Fruit fly (Drosophila melanogaster) whole organism, embryonic: ENCODE measurements around the gene Jhbp13.
A peak's percentile ranks its signal among the peaks of the same experiment; 100 is the strongest.

ENCODE experiments used
- B-H2 ChIP-seq: fragments of 200-800 bp; sonication (Bioruptor generic); optimal IDR thresholded peaks from 2 replicates; lab custom pipeline; 2018; ENCODE audit warnings: missing biosample characterization, mild to moderate bottlenecking, missing genetic modification characterization
- Blimp-1 ChIP-seq: fragments of 200-800 bp; sonication (Bioruptor generic); optimal IDR thresholded peaks from 3 replicates; lab custom pipeline; 2018; ENCODE audit warnings: missing biosample characterization, missing genetic modification characterization, mild to moderate bottlenecking, moderate library complexity, missing genetic modification reagents
- CG10274 ChIP-seq: fragments of 200-800 bp; sonication (Bioruptor generic); optimal IDR thresholded peaks from 3 replicates; lab custom pipeline; 2017; ENCODE audit warnings: missing biosample characterization, mild to moderate bottlenecking, missing genetic modification characterization
- CG10543 ChIP-seq: fragments of 200-800 bp; sonication (Bioruptor generic); optimal IDR thresholded peaks from 3 replicates; lab custom pipeline; 2017; ENCODE audit warnings: missing biosample characterization, mild to moderate bottlenecking, missing genetic modification characterization, moderate library complexity
- CG12659 ChIP-seq: fragments of 200-800 bp; sonication (Bioruptor generic); optimal IDR thresholded peaks from 3 replicates; lab custom pipeline; 2017; ENCODE audit warnings: mild to moderate bottlenecking, missing biosample characterization, missing genetic modification reagents, missing genetic modification characterization
- CG14014 ChIP-seq: fragments of 200-800 bp; sonication (Bioruptor generic); IDR thresholded peaks from 2 replicates; pipeline ENCODE4 v1.3.6; 2022; ENCODE audit warnings: missing biosample characterization, missing genetic modification characterization
- CG15514 ChIP-seq: fragments of 200-800 bp; sonication (Bioruptor generic); optimal IDR thresholded peaks from 3 replicates; lab custom pipeline; 2017; ENCODE audit warnings: missing biosample characterization, missing genetic modification characterization, mild to moderate bottlenecking, moderate library complexity, missing genetic modification reagents
- CG1602 ChIP-seq: fragments of 200-800 bp; sonication (Bioruptor generic); optimal IDR thresholded peaks from 3 replicates; lab custom pipeline; 2016; ENCODE audit warnings: missing biosample characterization, missing genetic modification characterization
- CG16813 ChIP-seq: fragments of 200-800 bp; sonication (Bioruptor generic); IDR thresholded peaks from 3 replicates; pipeline ENCODE4 v1.3.6; 2022; ENCODE audit warnings: missing biosample characterization, missing genetic modification characterization; ENCODE audit not compliant: partially characterized antibody
- CG18011 ChIP-seq: fragments of 200-800 bp; sonication (Bioruptor generic); optimal IDR thresholded peaks from 2 replicates; lab custom pipeline; 2017; ENCODE audit warnings: missing biosample characterization, missing genetic modification characterization, mild to moderate bottlenecking, moderate library complexity, missing genotype
- CG2678 ChIP-seq: fragments of 200-800 bp; sonication (Bioruptor generic); optimal IDR thresholded peaks from 3 replicates; lab custom pipeline; 2019; ENCODE audit warnings: missing biosample characterization, mild to moderate bottlenecking, missing genetic modification characterization, moderate library complexity
- CG33557 ChIP-seq: fragments of 200-800 bp; sonication (Bioruptor generic); optimal IDR thresholded peaks from 2 replicates; lab custom pipeline; 2019; ENCODE audit warnings: missing biosample characterization, mild to moderate bottlenecking, missing genetic modification characterization, moderate library complexity
- CG34376 ChIP-seq: fragments of 200-800 bp; sonication (Bioruptor generic); optimal IDR thresholded peaks from 2 replicates; lab custom pipeline; 2018; ENCODE audit warnings: missing biosample characterization, mild to moderate bottlenecking, missing genetic modification characterization
- CG3838 ChIP-seq: fragments of 200-800 bp; sonication (Bioruptor generic); optimal IDR thresholded peaks from 3 replicates; lab custom pipeline; 2016; ENCODE audit warnings: missing biosample characterization, missing genetic modification characterization
- CG7372 ChIP-seq: fragments of 200-800 bp; sonication (Bioruptor generic); IDR thresholded peaks from 2 replicates; pipeline ENCODE4 v1.3.6; 2022; ENCODE audit warnings: missing biosample characterization, missing genetic modification characterization
- CG8478 ChIP-seq: fragments of >200 bp; optimal IDR thresholded peaks from 2 replicates; lab custom pipeline; 2018
- CG8924 ChIP-seq: fragments of 200-800 bp; optimal IDR thresholded peaks from 3 replicates; lab custom pipeline; 2019; ENCODE audit warnings: missing biosample characterization, mild to moderate bottlenecking, missing genetic modification characterization, moderate library complexity
- CG9727 ChIP-seq: fragments of 200-800 bp; sonication (Bioruptor generic); optimal IDR thresholded peaks from 3 replicates; lab custom pipeline; 2017; ENCODE audit warnings: missing biosample characterization, mild to moderate bottlenecking, missing genetic modification characterization
- Deaf1 ChIP-seq: fragments of 200-800 bp; optimal IDR thresholded peaks from 3 replicates; lab custom pipeline; 2019; ENCODE audit warnings: missing biosample characterization, mild to moderate bottlenecking, missing genetic modification characterization, moderate library complexity
- Dip2 ChIP-seq: fragments of 200-800 bp; sonication (Bioruptor generic); IDR thresholded peaks from 2 replicates; pipeline ENCODE4 v1.3.6; 2022; ENCODE audit warnings: missing biosample characterization, missing genetic modification characterization
- Drgx ChIP-seq: fragments of 200-800 bp; sonication (Bioruptor generic); IDR thresholded peaks from 2 replicates; pipeline ENCODE4 v1.3.6; 2022; ENCODE audit warnings: missing biosample characterization, missing genetic modification characterization
- Jarid2 ChIP-seq: fragments of 200-800 bp; sonication (Bioruptor generic); optimal IDR thresholded peaks from 3 replicates; lab custom pipeline; 2017; ENCODE audit warnings: mild to moderate bottlenecking, missing biosample characterization, missing genetic modification reagents, missing genetic modification characterization
- Lhr ChIP-seq: fragments of 200-800 bp; sonication (Bioruptor generic); optimal IDR thresholded peaks from 3 replicates; lab custom pipeline; 2017; ENCODE audit warnings: mild to moderate bottlenecking, missing biosample characterization, missing genetic modification reagents, missing genetic modification characterization
- MESR4 ChIP-seq: fragments of 200-800 bp; sonication (Bioruptor generic); optimal IDR thresholded peaks from 2 replicates; lab custom pipeline; 2018; ENCODE audit warnings: missing biosample characterization, mild to moderate bottlenecking, missing genetic modification characterization, moderate library complexity
- Scr ChIP-seq: fragments of 200-800 bp; sonication (Bioruptor generic); IDR thresholded peaks from 2 replicates; pipeline ENCODE4 v1.3.6; 2022; ENCODE audit warnings: missing biosample characterization, missing genetic modification characterization; ENCODE audit not compliant: partially characterized antibody
- Ssrp ChIP-seq: fragments of 200-800 bp; sonication (Bioruptor generic); optimal IDR thresholded peaks from 2 replicates; lab custom pipeline; 2018; ENCODE audit warnings: missing biosample characterization, mild to moderate bottlenecking, missing genetic modification characterization, moderate library complexity
- Xbp1 ChIP-seq: fragments of 200-800 bp; sonication (Bioruptor generic); optimal IDR thresholded peaks from 3 replicates; lab custom pipeline; 2016; ENCODE audit warnings: missing biosample characterization, mild to moderate bottlenecking, missing genetic modification characterization
- ato ChIP-seq: fragments of 200-800 bp; sonication (Bioruptor generic); IDR thresholded peaks from 2 replicates; pipeline ENCODE4 v1.3.6; 2022; ENCODE audit warnings: missing biosample characterization, missing genetic modification characterization; ENCODE audit not compliant: partially characterized antibody
- caup ChIP-seq: fragments of 200-800 bp; sonication (Bioruptor generic); optimal IDR thresholded peaks from 3 replicates; lab custom pipeline; 2017; ENCODE audit warnings: missing biosample characterization, mild to moderate bottlenecking, missing genetic modification characterization, moderate library complexity; ENCODE audit not compliant: severe bottlenecking
- chm ChIP-seq: fragments of 200-800 bp; sonication (Bioruptor generic); IDR thresholded peaks from 2 replicates; pipeline ENCODE4 v1.3.6; 2022; ENCODE audit warnings: missing biosample characterization, missing genetic modification characterization
- fd102C ChIP-seq: fragments of 200-800 bp; sonication (Bioruptor generic); optimal IDR thresholded peaks from 2 replicates; lab custom pipeline; 2018; ENCODE audit warnings: missing biosample characterization, mild to moderate bottlenecking, missing genetic modification characterization, moderate library complexity
- fd3F ChIP-seq: fragments of 200-800 bp; sonication (Bioruptor generic); optimal IDR thresholded peaks from 2 replicates; lab custom pipeline; 2018; ENCODE audit warnings: missing biosample characterization, mild to moderate bottlenecking, missing genetic modification characterization, moderate library complexity
- fru ChIP-seq: fragments of >200 bp; optimal IDR thresholded peaks from 2 replicates; lab custom pipeline; 2017
- gfzf ChIP-seq: fragments of 200-800 bp; sonication (Bioruptor generic); optimal IDR thresholded peaks from 2 replicates; lab custom pipeline; 2016; ENCODE audit warnings: missing biosample characterization, mild to moderate bottlenecking, missing genetic modification characterization, moderate library complexity
- hkb ChIP-seq, 2 experiments: fragments of 200-800 bp in 1 of 2; fragments of >200 bp in 1 of 2; sonication (Bioruptor generic) in 1 of 2; IDR thresholded peaks in 1 of 2; optimal IDR thresholded peaks in 1 of 2; 2 replicates each; pipeline versions ENCODE4 v1.3.6 to Lab custom; 2017 to 2022; ENCODE audit warnings: missing biosample characterization in 1 of 2, missing genetic modification characterization in 1 of 2
- pfk ChIP-seq: fragments of 200-800 bp; sonication (Bioruptor generic); optimal IDR thresholded peaks from 2 replicates; lab custom pipeline; 2018; ENCODE audit warnings: missing biosample characterization, mild to moderate bottlenecking, missing genetic modification characterization, moderate library complexity
- phol ChIP-seq: fragments of 200-800 bp; sonication (Bioruptor generic); optimal IDR thresholded peaks from 3 replicates; lab custom pipeline; 2018; ENCODE audit warnings: missing biosample characterization, mild to moderate bottlenecking, missing genetic modification characterization, moderate library complexity
- pzg ChIP-seq: fragments of 200-800 bp; sonication (Bioruptor generic); optimal IDR thresholded peaks from 3 replicates; lab custom pipeline; 2018; ENCODE audit warnings: missing biosample characterization, mild to moderate bottlenecking, missing genetic modification characterization, moderate library complexity
- repo ChIP-seq: fragments of 200-800 bp; sonication (Bioruptor generic); optimal IDR thresholded peaks from 2 replicates; lab custom pipeline; 2016; ENCODE audit warnings: missing biosample characterization, missing genetic modification characterization
- schlank ChIP-seq: fragments of 200-800 bp; sonication (Bioruptor generic); optimal IDR thresholded peaks from 2 replicates; lab custom pipeline; 2018; ENCODE audit warnings: missing biosample characterization, mild to moderate bottlenecking, missing genetic modification characterization
- sens ChIP-seq: fragments of 200-800 bp; sonication (Bioruptor generic); peaks from one replicate; lab custom pipeline; 2016; ENCODE audit warnings: missing biosample characterization, missing genetic modification characterization
- seq ChIP-seq: fragments of 200-800 bp; sonication (Bioruptor generic); IDR thresholded peaks from 2 replicates; pipeline ENCODE4 v1.3.6; 2022; ENCODE audit warnings: missing biosample characterization, missing genetic modification characterization
- sob ChIP-seq: fragments of 200-800 bp; sonication (Bioruptor generic); IDR thresholded peaks from 2 replicates; pipeline ENCODE4 v1.3.6; 2022; ENCODE audit warnings: missing biosample characterization, missing genetic modification characterization
- sug ChIP-seq: fragments of 200-800 bp; optimal IDR thresholded peaks from 2 replicates; lab custom pipeline; 2019; ENCODE audit warnings: missing biosample characterization, mild to moderate bottlenecking, missing genetic modification characterization, moderate library complexity
- trem ChIP-seq: fragments of 200-800 bp; optimal IDR thresholded peaks from 3 replicates; lab custom pipeline; 2019; ENCODE audit warnings: missing biosample characterization, mild to moderate bottlenecking, missing genetic modification characterization, moderate library complexity
- vnd ChIP-seq: fragments of 200-800 bp; sonication (Bioruptor generic); IDR thresholded peaks from 3 replicates; pipeline ENCODE4 v1.3.6; 2022; ENCODE audit warnings: missing biosample characterization, missing genetic modification characterization; ENCODE audit not compliant: partially characterized antibody
- z ChIP-seq: fragments of 200-800 bp; sonication (Bioruptor generic); IDR thresholded peaks from 3 replicates; pipeline ENCODE4 v1.3.6; 2022; ENCODE audit warnings: missing biosample characterization, missing genetic modification characterization

Gene Jhbp13

dm6 chr2L:13203437-13204137 lies 36.2 kb upstream of the Jhbp13 start, which contains the start of gene Pect (continued):
- peak; percentile 25 for TF ChIP-seq trem
- peak; percentile 58 for TF ChIP-seq pzg (GFP tag; lab: Kevin White, UChicago)
- TF ChIP-seq seq (GFP tag; lab: Robert Waterston, UW), result peak; percentile 44; the same call in 1 of the 2 replicates
- peak; percentile 8 for TF ChIP-seq CG18011
- TF ChIP-seq Xbp1 (GFP tag; lab: Kevin White, UChicago), result peak; percentile 2
- no peak for TF ChIP-seq Dip2 (GFP tag; lab: Robert Waterston, UW)
- peak; percentile 60 for TF ChIP-seq Lhr (GFP tag; lab: Kevin White, UChicago)
- peak; percentile 29 for TF ChIP-seq sug (tag; lab: Kevin White, UChicago)
- peak; percentile 98 for TF ChIP-seq CG15514 (GFP tag; lab: Kevin White, UChicago)
- peak; percentile 19; the same call in 1 of the 2 replicates for TF ChIP-seq CG14014
- no peak for TF ChIP-seq hkb (optimal IDR thresholded peaks at IDR 0.05; lab: Kevin White, UChicago)
- TF ChIP-seq hkb (GFP tag; IDR thresholded peaks at IDR 0.05; lab: Robert Waterston, UW), result 0 out of 2 replicates have a peak, but pooled peaks have one; percentile 52
- peak; percentile 96 for TF ChIP-seq CG34376 (GFP tag; lab: Kevin White, UChicago)
- no peak for TF ChIP-seq Blimp-1 (GFP tag; lab: Kevin White, UChicago)
- peak; percentile 43 for TF ChIP-seq CG1602 (GFP tag; lab: Kevin White, UChicago)
- peak; percentile 77 for TF ChIP-seq z (GFP tag; lab: Robert Waterston, UW)
- peak; percentile 55; the same call in 1 of the 2 replicates for TF ChIP-seq sob (GFP tag; lab: Robert Waterston, UW)
- TF ChIP-seq ato, result peak; percentile 28; the same call in 1 of the 2 replicates
- TF ChIP-seq MESR4 (GFP tag; lab: Kevin White, UChicago), result peak; percentile 83
- TF ChIP-seq Ssrp, result peak; percentile 46
- peak; percentile 65 for TF ChIP-seq Jarid2
- peak; percentile 92 for TF ChIP-seq CG10543 (GFP tag; lab: Kevin White, UChicago)
- TF ChIP-seq fd3F (GFP tag; lab: Kevin White, UChicago), result no peak
- TF ChIP-seq fd102C (GFP tag; lab: Kevin White, UChicago), result no peak
- peak; percentile 37 for TF ChIP-seq CG9727 (GFP tag; lab: Kevin White, UChicago)
- peak; percentile 63; the same call in 1 of the 2 replicates for TF ChIP-seq chm
- no peak for TF ChIP-seq CG7372 (GFP tag; lab: Robert Waterston, UW)
- TF ChIP-seq phol (tag; lab: Kevin White, UChicago), result peak; percentile 63
- TF ChIP-seq Scr (GFP tag; lab: Robert Waterston, UW), result peak; percentile 63
- TF ChIP-seq CG8924 (tag; lab: Kevin White, UChicago), result peak; percentile 71
- TF ChIP-seq Deaf1 (tag; lab: Kevin White, UChicago), result peak; percentile 95
- TF ChIP-seq B-H2 (GFP tag; lab: Kevin White, UChicago), result no peak
- TF ChIP-seq schlank (tag; lab: Kevin White, UChicago), result peak; percentile 16
- peak; percentile 40; the same call in 1 of the 3 replicates for TF ChIP-seq vnd (GFP tag; lab: Robert Waterston, UW)
- TF ChIP-seq Drgx (GFP tag; lab: Robert Waterston, UW), result 0 out of 2 replicates have a peak, but pooled peaks have one; percentile 9
- no peak for TF ChIP-seq CG2678 (tag; lab: Kevin White, UChicago)
- no peak for TF ChIP-seq fru (lab: Kevin White, UChicago)
- no peak for TF ChIP-seq CG3838 (GFP tag; lab: Kevin White, UChicago)
- no peak for TF ChIP-seq CG8478 (lab: Kevin White, UChicago)
- TF ChIP-seq caup (GFP tag; lab: Kevin White, UChicago), result peak; percentile 30
- peak; percentile 53 for TF ChIP-seq CG16813
- no peak for TF ChIP-seq CG10274 (GFP tag; lab: Kevin White, UChicago)
- TF ChIP-seq CG33557 (GFP tag; lab: Kevin White, UChicago), result no peak
- peak; percentile 11 for TF ChIP-seq CG12659 (GFP tag; lab: Kevin White, UChicago)
- TF ChIP-seq gfzf (GFP tag; lab: Kevin White, UChicago), result peak; percentile 89
- no peak for TF ChIP-seq repo (GFP tag; lab: Kevin White, UChicago)
- peak; percentile 5 for TF ChIP-seq pfk (GFP tag; lab: Kevin White, UChicago)
- TF ChIP-seq sens (GFP tag; lab: Kevin White, UChicago), result peak; percentile 6
